Worm (Caenorhabditis elegans): ENCODE results near the gene prk-2.

ce11 chrIII:3382465-3382864 is 12.5 kb upstream of the prk-2 start:
- TF ChIP-seq mdl-1 (tag; optimal IDR thresholded peaks at IDR 0.05) (no peak), ctbp-1 (GFP tag; IDR thresholded peaks at IDR 0.05) (no peak)
